Worm (Caenorhabditis elegans): ENCODE measurements around the gene nspg-7.2.

The nspg-7.2 gene

DNA sequence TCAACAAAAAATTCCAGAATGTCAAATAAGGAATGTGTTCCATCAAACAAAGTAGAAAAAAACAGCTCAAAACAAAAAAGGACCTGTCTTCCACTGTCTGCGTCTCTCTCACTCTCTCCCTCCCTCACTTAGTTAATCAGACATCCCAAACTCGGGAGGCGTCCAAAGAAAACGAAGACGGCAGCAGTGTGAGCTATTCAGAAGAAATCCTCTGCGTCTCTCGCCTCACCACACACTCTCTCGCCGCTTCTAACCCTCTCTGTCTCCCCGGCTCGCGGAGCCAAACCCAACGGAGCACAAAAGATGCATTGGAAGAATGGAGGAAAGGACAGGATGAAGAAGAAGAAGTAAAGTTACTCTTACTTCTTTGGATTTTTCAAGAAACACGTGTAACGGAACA, 37.9 kb downstream of the nspg-7.2 start:
- no peak for TF ChIP-seq pax-1 (tag; optimal IDR thresholded peaks at IDR 0.05)
- no peak for TF ChIP-seq unc-55 (GFP tag; optimal IDR thresholded peaks at IDR 0.05)
- TF ChIP-seq unc-42 (tag; optimal IDR thresholded peaks at IDR 0.05) = peak; percentile 62
- TF ChIP-seq tbx-2 (tag; optimal IDR thresholded peaks at IDR 0.05) = peak; percentile 4
- peak; percentile 75 for TF ChIP-seq ceh-31 (tag; optimal IDR thresholded peaks at IDR 0.05)
- peak; percentile 59 for TF ChIP-seq nfya-1 (tag; optimal IDR thresholded peaks at IDR 0.05)

DNA sequence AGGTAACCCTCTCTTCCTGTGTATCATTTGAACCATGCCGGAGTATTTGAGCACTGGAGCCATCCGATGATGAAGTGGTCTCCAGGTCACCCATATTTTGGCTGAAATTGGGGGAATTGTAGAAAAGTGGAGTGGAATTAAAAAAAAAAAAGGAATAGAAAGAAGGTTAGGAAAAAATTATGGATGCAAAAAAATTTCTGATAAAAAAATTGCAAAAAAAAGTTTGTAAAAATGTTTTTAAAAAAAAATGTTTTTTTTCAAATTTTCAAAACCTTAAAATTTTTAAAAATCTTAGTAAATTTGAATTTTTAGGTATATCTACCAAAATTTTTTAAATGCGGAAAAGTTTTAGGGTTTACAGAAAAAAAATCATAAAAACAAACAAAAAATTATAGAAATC, 39.2 kb downstream of the nspg-7.2 start, which contains the start of gene frm-8:
frm-8 (minus strand) TSS at position 101 of the 400 bp plus-strand sequence.
- TF ChIP-seq unc-86 (tag; optimal IDR thresholded peaks at IDR 0.05) (no peak), che-1 (tag; optimal IDR thresholded peaks at IDR 0.05) (no peak), fax-1 (tag; optimal IDR thresholded peaks at IDR 0.05) (no peak), madf-2 (tag; optimal IDR thresholded peaks at IDR 0.05) (no peak), ceh-24 (tag; optimal IDR thresholded peaks at IDR 0.05) (no peak), ets-4 (tag; optimal IDR thresholded peaks at IDR 0.05) (no peak), C38D4.7 (GFP tag; optimal IDR thresholded peaks at IDR 0.05) (no peak), nfya-1 (tag; optimal IDR thresholded peaks at IDR 0.05) (no peak), hlh-15 (tag; optimal IDR thresholded peaks at IDR 0.05) (no peak), odd-2 (tag; optimal IDR thresholded peaks at IDR 0.05) (no peak), unc-55 (GFP tag; optimal IDR thresholded peaks at IDR 0.05) (no peak), tbx-7 (tag; optimal IDR thresholded peaks at IDR 0.05) (no peak)
